Worm (Caenorhabditis elegans): ENCODE results near the gene str-206.

Gene str-206

DNA sequence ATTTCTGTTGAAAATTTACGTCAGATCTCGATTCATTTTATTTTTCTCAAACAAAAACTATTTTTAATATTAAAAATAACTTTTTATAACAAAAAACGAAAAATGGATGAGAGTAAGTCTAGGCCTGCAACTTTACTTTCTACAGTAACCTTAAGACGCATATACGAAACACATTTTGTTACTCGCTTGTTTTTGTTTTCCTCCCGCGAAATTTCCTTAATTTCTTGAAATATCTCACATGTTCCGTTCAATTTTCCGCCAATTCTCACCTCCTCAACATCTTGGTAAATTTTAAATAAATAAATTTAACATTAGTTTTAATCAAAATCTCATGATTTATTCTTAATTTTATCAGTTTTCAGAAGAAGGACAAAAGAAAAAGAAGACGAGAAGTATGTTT lies 3.5 kb upstream of the str-206 start (continued):
- TF ChIP-seq akir-1 (GFP tag; optimal IDR thresholded peaks at IDR 0.05) (no peak), B0336.3 (GFP tag; IDR thresholded peaks at IDR 0.05) (no peak), zfh-2 (GFP tag; conservative IDR thresholded peaks at IDR 0.05) (no peak), ceh-58 (GFP tag; IDR thresholded peaks at IDR 0.05) (no peak), let-526 (GFP tag; IDR thresholded peaks at IDR 0.05) (no peak), ccch-3 (GFP tag; optimal IDR thresholded peaks at IDR 0.05) (no peak), ceh-27 (GFP tag; optimal IDR thresholded peaks at IDR 0.05) (no peak), attf-6 (GFP tag; IDR thresholded peaks at IDR 0.05) (no peak), unc-62 (GFP tag; optimal IDR thresholded peaks at IDR 0.05) (no peak), T07F8.4 (tag; optimal IDR thresholded peaks at IDR 0.05) (no peak), hmg-1.2 (GFP tag; IDR thresholded peaks at IDR 0.05) (peak; percentile 33; the same call in 1 of the 2 replicates), atf-7 (tag; optimal IDR thresholded peaks at IDR 0.05) (no peak), athp-1 (tag; optimal IDR thresholded peaks at IDR 0.05) (no peak), sdz-38 (tag; optimal IDR thresholded peaks at IDR 0.05) (no peak), ekl-4 (GFP tag; IDR thresholded peaks at IDR 0.05) (0 out of 2 replicates have a peak, but pooled peaks have one; percentile 16), B0019.2 (GFP tag; conservative IDR thresholded peaks at IDR 0.05) (no peak), madf-3 (GFP tag; IDR thresholded peaks at IDR 0.05) (no peak), aptf-2 (GFP tag; conservative IDR thresholded peaks at IDR 0.05) (no peak), ama-1 (optimal IDR thresholded peaks at IDR 0.05) (no peak), ama-1 (GFP tag; optimal IDR thresholded peaks at IDR 0.05) (no peak)

DNA sequence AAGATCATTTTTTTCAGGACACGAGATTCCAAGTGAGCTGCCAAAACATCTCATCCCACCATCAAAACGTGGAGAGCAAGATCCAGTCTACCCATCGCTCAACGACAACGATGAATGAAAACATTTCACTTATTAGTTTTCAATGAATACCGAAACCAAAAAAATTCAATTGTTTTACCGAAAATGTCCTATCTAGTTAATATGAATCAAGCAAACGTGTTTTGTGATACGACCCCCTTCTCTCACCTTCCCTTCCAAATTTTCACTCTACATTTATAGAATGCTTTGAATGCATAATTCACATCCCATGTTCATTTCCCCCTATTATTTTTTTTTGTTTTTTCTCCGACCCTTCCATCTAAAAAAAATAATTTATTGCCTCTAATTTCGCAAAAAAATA lies 792 bp upstream of the str-206 start:
- TF ChIP-seq gei-17 (GFP tag; optimal IDR thresholded peaks at IDR 0.05) (no peak), ztf-6 (GFP tag; IDR thresholded peaks at IDR 0.05) (no peak), ztf-25 (GFP tag; IDR thresholded peaks at IDR 0.05) (no peak)

- no peak for TF ChIP-seq B0019.2 (GFP tag; conservative IDR thresholded peaks at IDR 0.05)
- no peak for TF ChIP-seq sptf-2 (GFP tag; optimal IDR thresholded peaks at IDR 0.05)
- peak; percentile 33 for TF ChIP-seq chd-7 (tag; optimal IDR thresholded peaks at IDR 0.05)
- no peak for TF ChIP-seq aptf-3 (GFP tag; IDR thresholded peaks at IDR 0.05)
- TF ChIP-seq snpc-4 (GFP tag; optimal IDR thresholded peaks at IDR 0.05) = peak; percentile 8
- no peak for TF ChIP-seq snpc-4 (tag; optimal IDR thresholded peaks at IDR 0.05)
- TF ChIP-seq egl-18 (GFP tag; IDR thresholded peaks at IDR 0.05) = no peak
- TF ChIP-seq egrh-3 (GFP tag; IDR thresholded peaks at IDR 0.05) = no peak
- no peak for TF ChIP-seq C17E4.6 (GFP tag; IDR thresholded peaks at IDR 0.05)
- TF ChIP-seq gei-17 (GFP tag; optimal IDR thresholded peaks at IDR 0.05) = no peak
- TF ChIP-seq F33H1.4 (GFP tag; IDR thresholded peaks at IDR 0.05) = no peak
- TF ChIP-seq madf-10 (tag; optimal IDR thresholded peaks at IDR 0.05) = peak; percentile 35
- no peak for TF ChIP-seq ztf-18 (tag; optimal IDR thresholded peaks at IDR 0.05)
- no peak for TF ChIP-seq cebp-1 (GFP tag; IDR thresholded peaks at IDR 0.05)
- peak; percentile 45 for TF ChIP-seq cebp-1 (tag; optimal IDR thresholded peaks at IDR 0.05)
- TF ChIP-seq nfyb-1 (GFP tag; IDR thresholded peaks at IDR 0.05) = 0 out of 2 replicates have a peak, but pooled peaks have one; percentile 35
- TF ChIP-seq let-526 (GFP tag; IDR thresholded peaks at IDR 0.05) = no peak
- TF ChIP-seq ceh-58 (GFP tag; IDR thresholded peaks at IDR 0.05) = no peak
- 0 out of 2 replicates have a peak, but pooled peaks have one; percentile 55 for TF ChIP-seq Y53G8AR.9 (GFP tag; conservative IDR thresholded peaks at IDR 0.05)
- TF ChIP-seq hmg-1.2 (GFP tag; IDR thresholded peaks at IDR 0.05) = no peak
- TF ChIP-seq pbrm-1 (GFP tag; IDR thresholded peaks at IDR 0.05) = 0 out of 2 replicates have a peak, but pooled peaks have one; percentile 28
- no peak for TF ChIP-seq dox-1 (GFP tag; IDR thresholded peaks at IDR 0.05)
- TF ChIP-seq him-1 (tag; optimal IDR thresholded peaks at IDR 0.05) = no peak
- TF ChIP-seq pha-4 (tag; optimal IDR thresholded peaks at IDR 0.05) = peak; percentile 43
- TF ChIP-seq hmg-20 (GFP tag; IDR thresholded peaks at IDR 0.05) = no peak
- TF ChIP-seq attf-3 (GFP tag; conservative IDR thresholded peaks at IDR 0.05) = no peak
- no peak for TF ChIP-seq ets-4 (GFP tag; optimal IDR thresholded peaks at IDR 0.05)
- TF ChIP-seq lin-35 (GFP tag; optimal IDR thresholded peaks at IDR 0.05) = peak in 1 of 3 experiments; percentile 55
- 0 out of 2 replicates have a peak, but pooled peaks have one; percentile 7 for TF ChIP-seq Y56A3A.18 (GFP tag; IDR thresholded peaks at IDR 0.05)
- 0 out of 2 replicates have a peak, but pooled peaks have one; percentile 65 for TF ChIP-seq nfya-2 (GFP tag; IDR thresholded peaks at IDR 0.05)
These were observed 2.8 kb downstream of the str-206 start for ce11 chrV:6220752-6221151.

Data from whole organism, young adult.